Worm (Caenorhabditis elegans): Measurements from ENCODE around the gene F26G1.3.

DNA sequence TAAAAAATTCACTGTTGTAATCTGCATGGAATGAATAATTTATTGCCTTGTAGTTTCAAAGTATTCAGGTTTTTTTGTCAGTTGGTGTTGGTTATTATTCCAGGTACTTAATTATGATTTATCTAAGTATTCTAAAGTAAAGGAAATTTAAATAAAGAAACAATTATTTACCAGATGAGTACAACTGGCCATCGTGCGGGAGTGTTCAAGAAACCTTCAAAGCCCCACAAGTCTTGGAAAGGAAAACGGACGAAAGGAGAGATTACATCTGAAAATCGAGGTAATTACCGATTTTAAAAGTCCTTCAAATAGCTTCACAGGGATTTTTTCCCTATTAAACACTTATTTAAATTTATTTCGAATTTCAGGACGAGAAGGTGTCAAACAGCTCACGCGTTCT, 48.4 kb upstream of the F26G1.3 start, which contains the start of gene tag-151:
- TF ChIP-seq sea-1 (GFP tag; conservative IDR thresholded peaks at IDR 0.05): no peak
- no peak for TF ChIP-seq F13C5.2 (tag; optimal IDR thresholded peaks at IDR 0.05)
- TF ChIP-seq flt-1 (GFP tag; IDR thresholded peaks at IDR 0.05): no peak
- no peak for TF ChIP-seq ama-1 (optimal IDR thresholded peaks at IDR 0.05)
- TF ChIP-seq hnd-1 (tag; optimal IDR thresholded peaks at IDR 0.05): no peak
- TF ChIP-seq aly-1 (tag; optimal IDR thresholded peaks at IDR 0.05): no peak
- no peak for TF ChIP-seq ceh-36 (tag; optimal IDR thresholded peaks at IDR 0.05)
- TF ChIP-seq ceh-13 (GFP tag; optimal IDR thresholded peaks at IDR 0.05): no peak
- TF ChIP-seq tra-4 (tag; optimal IDR thresholded peaks at IDR 0.05): no peak
- no peak for TF ChIP-seq tbx-37 (GFP tag; conservative IDR thresholded peaks at IDR 0.05)
